Fruit fly (Drosophila melanogaster) whole organism, prepupa: ENCODE results near the gene CG11791.

Source experiments
- CG10631 ChIP-seq: fragments of 200-800 bp; sonication (Bioruptor generic); optimal IDR thresholded peaks from 2 replicates; lab custom pipeline; 2016; ENCODE audit warnings: missing biosample characterization, missing genetic modification characterization
- CG15336 ChIP-seq: fragments of 200-800 bp; sonication (Bioruptor generic); IDR thresholded peaks from 2 replicates; pipeline ENCODE4 v1.3.6; 2022; ENCODE audit warnings: missing biosample characterization, missing genetic modification characterization
- CG3032 ChIP-seq: fragments of 200-800 bp; optimal IDR thresholded peaks from 2 replicates; lab custom pipeline; 2019; ENCODE audit warnings: missing biosample characterization, mild to moderate bottlenecking, missing genetic modification characterization, moderate library complexity
- CG32006 ChIP-seq: fragments of 200-800 bp; sonication (Bioruptor generic); optimal IDR thresholded peaks from 3 replicates; lab custom pipeline; 2017; ENCODE audit warnings: missing biosample characterization, mild to moderate bottlenecking, missing genetic modification characterization
- CG6854 ChIP-seq: fragments of 200-800 bp; sonication (Bioruptor generic); optimal IDR thresholded peaks from 2 replicates; lab custom pipeline; 2017; ENCODE audit warnings: missing biosample characterization, mild to moderate bottlenecking, missing genetic modification characterization
- CG8119 ChIP-seq: fragments of 200-800 bp; sonication (Bioruptor generic); IDR thresholded peaks from 3 replicates; pipeline ENCODE4 v1.3.6; 2022; ENCODE audit warnings: missing biosample characterization, missing genetic modification characterization
- CG9139 ChIP-seq: fragments of 200-800 bp; sonication (Bioruptor generic); optimal IDR thresholded peaks from 3 replicates; lab custom pipeline; 2017; ENCODE audit warnings: missing biosample characterization, mild to moderate bottlenecking, missing genetic modification characterization
- OdsH ChIP-seq: fragments of 200-800 bp; sonication (Bioruptor generic); optimal IDR thresholded peaks from 3 replicates; lab custom pipeline; 2016; ENCODE audit warnings: missing biosample characterization, missing genetic modification characterization
- Smox ChIP-seq: fragments of 200-800 bp; sonication (Bioruptor generic); optimal IDR thresholded peaks from 3 replicates; lab custom pipeline; 2016; ENCODE audit warnings: missing biosample characterization, missing genetic modification characterization
- spab ChIP-seq: fragments of 200-800 bp; sonication (Bioruptor generic); optimal IDR thresholded peaks from 2 replicates; lab custom pipeline; 2017; ENCODE audit warnings: missing biosample characterization, mild to moderate bottlenecking, missing genetic modification characterization, missing genetic modification reagents

DNA sequence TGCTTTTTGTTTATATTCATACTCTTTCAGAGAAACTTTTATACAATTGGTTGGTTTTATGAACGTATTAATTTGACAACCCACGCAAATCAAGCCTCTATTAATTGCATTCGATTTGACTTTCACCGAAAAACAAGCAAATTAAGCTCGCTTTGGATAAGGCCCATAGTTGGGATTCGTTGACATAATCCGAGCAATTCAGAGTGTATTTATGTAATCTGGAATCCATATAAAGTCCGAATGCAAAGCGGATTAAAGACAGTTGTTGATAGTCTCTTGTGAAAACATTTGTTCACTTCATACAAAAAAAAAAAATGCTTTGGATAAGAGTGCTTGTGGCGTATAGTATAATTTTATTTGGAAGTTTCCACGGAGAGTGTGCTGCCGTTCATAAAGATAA, 52.8 kb downstream of the CG11791 start, which contains the start of gene CG45095:
- TF ChIP-seq CG32006 (GFP tag; lab: Kevin White, UChicago) (no peak), CG6854 (GFP tag; lab: Kevin White, UChicago) (no peak), CG15336 (GFP tag; lab: Robert Waterston, UW) (no peak), CG3032 (tag; lab: Kevin White, UChicago) (no peak), Smox (GFP tag; lab: Kevin White, UChicago) (no peak), spab (GFP tag; lab: Kevin White, UChicago) (no peak), CG10631 (GFP tag; lab: Kevin White, UChicago) (no peak), CG9139 (GFP tag; lab: Kevin White, UChicago) (no peak), CG8119 (GFP tag; lab: Robert Waterston, UW) (no peak), OdsH (no peak)
